Worm (Caenorhabditis elegans): ENCODE data around the gene F48F5.8.

The F48F5.8 gene

ce11 chrV:20412225-20412624 is 12.9 kb upstream of the F48F5.8 start (continued):
- TF ChIP-seq nhr-6 (tag; optimal IDR thresholded peaks at IDR 0.05) (peak; percentile 8), lin-1 (GFP tag; IDR thresholded peaks at IDR 0.05) (peak; percentile 76), daf-16 (GFP tag; optimal IDR thresholded peaks at IDR 0.05) (no peak), daf-16 (tag; optimal IDR thresholded peaks at IDR 0.05) (peak; percentile 83), R02D3.7 (tag; optimal IDR thresholded peaks at IDR 0.05) (no peak), mes-2 (tag; optimal IDR thresholded peaks at IDR 0.05; ENCODE audit: poor library complexity, severe bottlenecking) (no peak), spr-1 (tag; optimal IDR thresholded peaks at IDR 0.05) (no peak), ceh-44 (GFP tag; IDR thresholded peaks at IDR 0.05) (no peak), egl-43 (GFP tag; IDR thresholded peaks at IDR 0.05) (no peak), nhr-102 (tag; optimal IDR thresholded peaks at IDR 0.05) (peak; percentile 23), nhr-48 (tag; optimal IDR thresholded peaks at IDR 0.05) (peak; percentile 51), aha-1 (tag) (no peak), hlh-30 (tag; optimal IDR thresholded peaks at IDR 0.05; ENCODE audit: insufficient read depth) (peak; percentile 57), nhr-76 (tag; optimal IDR thresholded peaks at IDR 0.05) (no peak), unc-62 (GFP tag; optimal IDR thresholded peaks at IDR 0.05 in 1 of 2) (peak in 1 of 2 experiments; percentile 55), unc-62 (tag; optimal IDR thresholded peaks at IDR 0.05) (no peak), dmd-8 (GFP tag; IDR thresholded peaks at IDR 0.05) (no peak), ceh-32 (tag; optimal IDR thresholded peaks at IDR 0.05; ENCODE audit: poor library complexity) (no peak), hlh-11 (tag; optimal IDR thresholded peaks at IDR 0.05) (peak; percentile 75), lsy-2 (tag; optimal IDR thresholded peaks at IDR 0.05) (no peak), dve-1 (tag; optimal IDR thresholded peaks at IDR 0.05; ENCODE audit: insufficient read depth) (peak; percentile 79)

ce11 chrV:20413426-20413825 is 11.7 kb upstream of the F48F5.8 start:
- TF ChIP-seq ceh-62 (tag; optimal IDR thresholded peaks at IDR 0.05) (no peak), Y75B8A.6 (GFP tag; IDR thresholded peaks at IDR 0.05) (no peak), lin-39 (tag; optimal IDR thresholded peaks at IDR 0.05) (no peak), nhr-25 (tag; optimal IDR thresholded peaks at IDR 0.05; ENCODE audit: borderline replicate concordance, insufficient read depth) (no peak), lin-15B (tag; optimal IDR thresholded peaks at IDR 0.05) (no peak), tra-1 (GFP tag; IDR thresholded peaks at IDR 0.05) (peak; percentile 81), F44E2.7 (GFP tag; IDR thresholded peaks at IDR 0.05) (no peak), nhr-42 (GFP tag; IDR thresholded peaks at IDR 0.05) (no peak), saeg-2 (GFP tag; IDR thresholded peaks at IDR 0.05) (no peak), zag-1 (tag; optimal IDR thresholded peaks at IDR 0.05) (no peak), Y105C5A.15 (GFP tag; IDR thresholded peaks at IDR 0.05) (no peak), ceh-44 (GFP tag; IDR thresholded peaks at IDR 0.05) (no peak), dmd-9 (GFP tag; IDR thresholded peaks at IDR 0.05) (no peak), ama-1 (optimal IDR thresholded peaks at IDR 0.05) (peak; percentile 92), lim-7 (GFP tag; IDR thresholded peaks at IDR 0.05) (no peak), ceh-82 (tag; optimal IDR thresholded peaks at IDR 0.05) (no peak), ces-1 (GFP tag; optimal IDR thresholded peaks at IDR 0.05) (no peak), spr-3 (GFP tag; optimal IDR thresholded peaks at IDR 0.05) (no peak), nhr-10 (tag; optimal IDR thresholded peaks at IDR 0.05) (no peak), lin-38 (GFP tag; IDR thresholded peaks at IDR 0.05) (no peak), ztf-7 (tag; optimal IDR thresholded peaks at IDR 0.05) (peak; percentile 54), nhr-41 (GFP tag; IDR thresholded peaks at IDR 0.05) (no peak), php-3 (GFP tag; IDR thresholded peaks at IDR 0.05) (peak; percentile 65), lsy-2 (tag; optimal IDR thresholded peaks at IDR 0.05) (peak in 1 of 2 experiments; percentile 15), lin-29 (GFP tag; IDR thresholded peaks at IDR 0.05) (no peak), fkh-10 (GFP tag; optimal IDR thresholded peaks at IDR 0.05) (no peak), nhr-48 (tag; optimal IDR thresholded peaks at IDR 0.05) (peak; percentile 38), gei-8 (GFP tag; optimal IDR thresholded peaks at IDR 0.05) (no peak), ceh-32 (tag; optimal IDR thresholded peaks at IDR 0.05; ENCODE audit: poor library complexity) (no peak), Y48G9A.11 (GFP tag; IDR thresholded peaks at IDR 0.05) (no peak), daf-19 (GFP tag; conservative IDR thresholded peaks at IDR 0.05) (no peak), egl-27 (tag; optimal IDR thresholded peaks at IDR 0.05) (no peak), skn-1 (tag; optimal IDR thresholded peaks at IDR 0.05) (no peak), pha-4 (GFP tag; IDR thresholded peaks at IDR 0.05) (no peak), pha-4 (tag; optimal IDR thresholded peaks at IDR 0.05) (no peak)

All from whole organism, L4 larva.